Fruit fly (Drosophila melanogaster) whole organism, prepupa: Measurements from ENCODE around the gene CG34177.

ENCODE experiments used
- Blimp-1 ChIP-seq: fragments of 200-800 bp; sonication (Bioruptor generic); optimal IDR thresholded peaks from 3 replicates; lab custom pipeline; 2017; ENCODE audit warnings: missing biosample characterization, missing genetic modification characterization, mild to moderate bottlenecking, moderate library complexity, missing genetic modification reagents
- CG10631 ChIP-seq: fragments of 200-800 bp; sonication (Bioruptor generic); optimal IDR thresholded peaks from 2 replicates; lab custom pipeline; 2016; ENCODE audit warnings: missing biosample characterization, missing genetic modification characterization
- CG31627 ChIP-seq: fragments of 200-800 bp; sonication (Bioruptor generic); optimal IDR thresholded peaks from 3 replicates; lab custom pipeline; 2016; ENCODE audit warnings: missing biosample characterization, missing genetic modification characterization
- Gug ChIP-seq: fragments of 200-800 bp; sonication (Bioruptor generic); IDR thresholded peaks from 2 replicates; pipeline ENCODE4 v1.3.6; 2022; ENCODE audit warnings: missing biosample characterization, missing genetic modification characterization
- Hr38 ChIP-seq: sonication (Bioruptor generic); optimal IDR thresholded peaks from 2 replicates; lab custom pipeline; 2016; ENCODE audit warnings: missing biosample characterization, missing genetic modification characterization
- OdsH ChIP-seq: fragments of 200-800 bp; sonication (Bioruptor generic); optimal IDR thresholded peaks from 3 replicates; lab custom pipeline; 2016; ENCODE audit warnings: missing biosample characterization, missing genetic modification characterization
- eg ChIP-seq: fragments of 200-800 bp; sonication (Bioruptor generic); IDR thresholded peaks from 3 replicates; pipeline ENCODE4 v1.3.6; 2022; ENCODE audit warnings: missing biosample characterization, missing genetic modification characterization

DNA sequence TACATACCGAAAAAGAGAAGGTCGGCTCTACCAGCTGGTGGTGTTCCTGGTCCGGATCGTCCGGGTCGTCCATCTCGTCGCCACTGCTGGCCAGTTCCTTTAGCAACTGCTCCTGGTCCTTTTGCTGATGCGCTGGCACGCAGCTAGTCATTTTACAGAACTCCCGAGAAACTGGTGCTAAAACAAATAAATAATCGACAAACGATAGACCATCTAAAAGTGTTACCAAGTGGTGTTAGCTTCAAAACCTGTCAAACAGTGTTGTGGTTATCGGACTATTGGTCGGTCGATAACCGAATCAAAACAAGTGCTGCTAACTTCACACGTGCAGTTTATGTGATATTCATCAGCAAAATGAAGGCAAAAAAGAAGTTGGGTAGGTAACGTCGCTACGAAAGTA is 10.7 kb downstream of the CG34177 start, which contains the start of the genes morgue and Elp3:
- TF ChIP-seq eg (GFP tag; lab: Robert Waterston, UW) (no peak), Gug (GFP tag; lab: Robert Waterston, UW) (no peak), Blimp-1 (GFP tag; lab: Kevin White, UChicago) (no peak), OdsH (GFP tag; lab: Kevin White, UChicago) (no peak), CG31627 (GFP tag; lab: Kevin White, UChicago) (no peak), CG10631 (no peak), Hr38 (GFP tag; lab: Kevin White, UChicago) (no peak)
